Worm (Caenorhabditis elegans) whole organism, late embryonic: ENCODE data around the gene trpp-5.

Experiments
- ama-1 ChIP-seq: fragments of 150-350 bp; optimal IDR thresholded peaks from 2 replicates; lab custom pipeline; 2014
- ceh-6 ChIP-seq: fragments of 200-800 bp; sonication (Bioruptor generic); optimal IDR thresholded peaks from 2 replicates; lab custom pipeline; 2018; ENCODE audit warnings: mild to moderate bottlenecking, missing genetic modification characterization, missing compliant biosample characterization
- fax-1 ChIP-seq: sonication (generic microtip); optimal IDR thresholded peaks from 2 replicates; lab custom pipeline; 2016; ENCODE audit warnings: missing genotype, missing genetic modification characterization, missing compliant biosample characterization
- hlh-8 ChIP-seq: sonication (generic microtip); optimal IDR thresholded peaks from 2 replicates; lab custom pipeline; 2016; ENCODE audit warnings: missing genotype, missing genetic modification characterization, missing compliant biosample characterization
- mec-3 ChIP-seq: sonication (generic microtip); optimal IDR thresholded peaks from 2 replicates; lab custom pipeline; 2016; ENCODE audit warnings: borderline replicate concordance, missing genetic modification characterization, missing compliant biosample characterization
- nhr-11 ChIP-seq: fragments of 150-350 bp; optimal IDR thresholded peaks from 2 replicates; lab custom pipeline; 2014; ENCODE audit warnings: missing biosample characterization, missing genetic modification characterization
- pros-1 ChIP-seq: fragments of 150-350 bp; optimal IDR thresholded peaks from 2 replicates; lab custom pipeline; 2014; ENCODE audit warnings: missing biosample characterization, missing genetic modification reagents, missing genetic modification characterization
- sox-2 ChIP-seq: fragments of 200-800 bp; sonication (Bioruptor generic); IDR thresholded peaks from 2 replicates; pipeline ENCODE4 v1.3.6; 2022; ENCODE audit warnings: missing genetic modification reagents, missing genetic modification characterization, missing compliant biosample characterization

DNA sequence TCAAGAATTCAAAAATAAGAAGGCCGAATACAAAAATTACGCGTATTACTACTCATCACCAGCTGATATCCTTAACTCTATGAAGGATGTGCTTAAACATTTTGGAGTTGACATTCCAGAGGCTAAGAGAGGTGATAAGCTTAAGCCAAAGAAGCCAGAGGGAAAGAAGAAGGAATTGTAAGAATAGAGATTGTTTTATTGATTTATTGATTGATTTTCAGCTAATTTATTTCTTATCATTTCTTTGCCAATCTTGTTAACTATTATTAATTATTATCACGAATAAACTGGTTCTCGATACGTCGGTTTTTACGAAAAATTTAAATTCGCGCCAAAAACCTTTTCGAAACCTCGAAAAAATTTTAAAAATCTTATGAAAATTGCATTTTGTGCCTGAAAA is 39.6 kb upstream of the trpp-5 start:
- TF ChIP-seq hlh-8 (tag; lab: Kevin White, UChicago) (no peak), nhr-11 (no peak), ceh-6 (GFP tag; lab: Kevin White, UChicago) (no peak), fax-1 (no peak), sox-2 (no peak), ama-1 (lab: Kevin White, UChicago) (no peak), pros-1 (tag; lab: Kevin White, UChicago) (no peak), mec-3 (tag; lab: Kevin White, UChicago) (no peak)
